Fruit fly (Drosophila melanogaster) whole organism, embryonic: ENCODE results near the gene RNF220.

Experiments
- ATbp ChIP-seq: fragments of 200-800 bp; sonication (Bioruptor generic); optimal IDR thresholded peaks from 2 replicates; lab custom pipeline; 2017; ENCODE audit warnings: missing biosample characterization, mild to moderate bottlenecking, missing genetic modification characterization, missing genetic modification reagents
- CG10147 ChIP-seq: fragments of 200-800 bp; sonication (Bioruptor generic); optimal IDR thresholded peaks from 2 replicates; lab custom pipeline; 2019; ENCODE audit warnings: missing biosample characterization, mild to moderate bottlenecking, missing genetic modification characterization, moderate library complexity
- CG10274 ChIP-seq: fragments of 200-800 bp; sonication (Bioruptor generic); optimal IDR thresholded peaks from 3 replicates; lab custom pipeline; 2017; ENCODE audit warnings: missing biosample characterization, mild to moderate bottlenecking, missing genetic modification characterization
- CG10654 ChIP-seq: fragments of 200-800 bp; sonication (Bioruptor generic); optimal IDR thresholded peaks from 2 replicates; lab custom pipeline; 2016; ENCODE audit warnings: missing biosample characterization, missing genetic modification characterization
- CG12155 ChIP-seq: fragments of 200-800 bp; sonication (Bioruptor generic); optimal IDR thresholded peaks from 3 replicates; lab custom pipeline; 2016; ENCODE audit warnings: missing biosample characterization, missing genetic modification characterization
- CG1529 ChIP-seq: fragments of 200-800 bp; sonication (Bioruptor generic); optimal IDR thresholded peaks from 3 replicates; lab custom pipeline; 2018; ENCODE audit warnings: missing biosample characterization, missing genetic modification characterization
- CG17186 ChIP-seq: fragments of 200-800 bp; sonication (Bioruptor generic); optimal IDR thresholded peaks from 3 replicates; lab custom pipeline; 2017; ENCODE audit warnings: missing biosample characterization, missing genetic modification reagents, missing genetic modification characterization
- CG17328 ChIP-seq: fragments of 200-800 bp; sonication (Bioruptor generic); IDR thresholded peaks from 2 replicates; pipeline ENCODE4 v1.3.6; 2022; ENCODE audit warnings: missing biosample characterization, missing genetic modification characterization
- CG17359 ChIP-seq: fragments of 200-800 bp; sonication (Bioruptor generic); optimal IDR thresholded peaks from 3 replicates; lab custom pipeline; 2018; ENCODE audit warnings: missing biosample characterization, mild to moderate bottlenecking, missing genetic modification characterization, moderate library complexity
- CG1792 ChIP-seq: fragments of 200-800 bp; sonication (Bioruptor generic); optimal IDR thresholded peaks from 2 replicates; lab custom pipeline; 2016; ENCODE audit warnings: missing biosample characterization, missing genetic modification characterization
- CG2712 ChIP-seq: fragments of 200-800 bp; optimal IDR thresholded peaks from 3 replicates; lab custom pipeline; 2019; ENCODE audit warnings: missing biosample characterization, mild to moderate bottlenecking, missing genetic modification characterization, moderate library complexity
- CG3407 ChIP-seq: fragments of 200-800 bp; sonication (Bioruptor generic); optimal IDR thresholded peaks from 2 replicates; lab custom pipeline; 2018; ENCODE audit warnings: missing biosample characterization, mild to moderate bottlenecking, missing genetic modification characterization
- CG34422 ChIP-seq: fragments of 200-800 bp; sonication (Bioruptor generic); IDR thresholded peaks from 3 replicates; pipeline ENCODE4 v1.3.6; 2022; ENCODE audit warnings: missing biosample characterization, missing genetic modification characterization
- CG4424 ChIP-seq: fragments of 200-800 bp; sonication (Bioruptor generic); optimal IDR thresholded peaks from 3 replicates; lab custom pipeline; 2016; ENCODE audit warnings: missing biosample characterization, missing genetic modification characterization
- CG5180 ChIP-seq: fragments of 200-800 bp; sonication (Bioruptor generic); optimal IDR thresholded peaks from 3 replicates; lab custom pipeline; 2017; ENCODE audit warnings: missing biosample characterization, missing genetic modification characterization, mild to moderate bottlenecking, moderate library complexity, missing genetic modification reagents
- CG6254 ChIP-seq: fragments of 200-800 bp; sonication (Bioruptor generic); optimal IDR thresholded peaks from 3 replicates; lab custom pipeline; 2017; ENCODE audit warnings: mild to moderate bottlenecking, missing biosample characterization, missing genetic modification reagents, missing genetic modification characterization
- CG6683 ChIP-seq: fragments of 200-800 bp; sonication (Bioruptor generic); optimal IDR thresholded peaks from 2 replicates; lab custom pipeline; 2017; ENCODE audit warnings: missing biosample characterization, mild to moderate bottlenecking, missing genetic modification characterization, missing genetic modification reagents
- CG6689 ChIP-seq: fragments of 200-800 bp; sonication (Bioruptor generic); IDR thresholded peaks from 2 replicates; pipeline ENCODE4 v1.3.6; 2022; ENCODE audit warnings: missing biosample characterization, missing genetic modification characterization
- CG7357 ChIP-seq: fragments of 200-800 bp; sonication (Bioruptor generic); IDR thresholded peaks from 3 replicates; pipeline ENCODE4 v1.3.6; 2022; ENCODE audit warnings: missing biosample characterization, missing genetic modification characterization
- CG9609 ChIP-seq: fragments of 200-800 bp; sonication (Bioruptor generic); optimal IDR thresholded peaks from 3 replicates; lab custom pipeline; 2016; ENCODE audit warnings: missing biosample characterization, missing genetic modification characterization
- CHES-1-like ChIP-seq: fragments of 200-800 bp; sonication (Bioruptor generic); optimal IDR thresholded peaks from 2 replicates; lab custom pipeline; 2016; ENCODE audit warnings: missing biosample characterization, missing genetic modification characterization
- Doc2 ChIP-seq: fragments of 200-800 bp; sonication (Bioruptor generic); IDR thresholded peaks from 2 replicates; pipeline ENCODE4 v1.3.6; 2022; ENCODE audit warnings: missing biosample characterization, missing genetic modification characterization
- Doc3 ChIP-seq: fragments of 200-800 bp; sonication (Bioruptor generic); IDR thresholded peaks from 3 replicates; pipeline ENCODE4 v1.3.6; 2022; ENCODE audit warnings: missing biosample characterization, missing genetic modification characterization; ENCODE audit not compliant: partially characterized antibody
- ERR ChIP-seq: fragments of 200-800 bp; sonication (Bioruptor generic); optimal IDR thresholded peaks from 2 replicates; lab custom pipeline; 2016; ENCODE audit warnings: missing biosample characterization, missing genetic modification characterization
- NC2β ChIP-seq: fragments of 200-800 bp; sonication (Bioruptor generic); optimal IDR thresholded peaks from 2 replicates; lab custom pipeline; 2016; ENCODE audit warnings: missing biosample characterization, missing genetic modification characterization
- NK7.1 ChIP-seq: fragments of 200-800 bp; sonication (Bioruptor generic); optimal IDR thresholded peaks from 3 replicates; lab custom pipeline; 2016; ENCODE audit warnings: missing biosample characterization, missing genetic modification characterization
- Opbp ChIP-seq: fragments of 200-800 bp; sonication (Bioruptor generic); IDR thresholded peaks from 3 replicates; pipeline ENCODE4 v1.3.6; 2022; ENCODE audit warnings: missing biosample characterization, missing genetic modification characterization; ENCODE audit not compliant: partially characterized antibody
- PHDP ChIP-seq: fragments of 200-800 bp; sonication (Bioruptor generic); optimal IDR thresholded peaks from 3 replicates; lab custom pipeline; 2018; ENCODE audit warnings: missing biosample characterization, mild to moderate bottlenecking, missing genetic modification characterization, moderate library complexity
- Rx ChIP-seq: fragments of 200-800 bp; sonication (Bioruptor generic); IDR thresholded peaks from 2 replicates; pipeline ENCODE4 v1.3.6; 2022; ENCODE audit warnings: missing biosample characterization, missing genetic modification characterization
- TFAM ChIP-seq: fragments of 200-800 bp; sonication (Bioruptor generic); optimal IDR thresholded peaks from 2 replicates; lab custom pipeline; 2017; ENCODE audit warnings: missing biosample characterization, missing genetic modification characterization, inconsistent platforms
- Vsx1 ChIP-seq: fragments of 200-800 bp; sonication (Bioruptor generic); optimal IDR thresholded peaks from 2 replicates; lab custom pipeline; 2017; ENCODE audit warnings: missing biosample characterization, mild to moderate bottlenecking, missing genetic modification characterization, missing genetic modification reagents
- bab2 ChIP-seq: fragments of 200-800 bp; sonication (Bioruptor generic); optimal IDR thresholded peaks from 2 replicates; lab custom pipeline; 2016; ENCODE audit warnings: missing biosample characterization, missing genetic modification characterization
- cad ChIP-seq: fragments of >200 bp; optimal IDR thresholded peaks from 2 replicates; lab custom pipeline; 2017; ENCODE audit warnings: missing biosample characterization, missing genetic modification characterization
- dati ChIP-seq: fragments of 200-800 bp; sonication (Bioruptor generic); IDR thresholded peaks from 2 replicates; pipeline ENCODE4 v1.3.6; 2022; ENCODE audit warnings: missing biosample characterization, missing genetic modification characterization
- en ChIP-seq: fragments of 200-800 bp; sonication (Bioruptor generic); optimal IDR thresholded peaks from 2 replicates; lab custom pipeline; 2016; ENCODE audit warnings: missing biosample characterization, missing genetic modification characterization
- fd3F ChIP-seq: fragments of 200-800 bp; sonication (Bioruptor generic); optimal IDR thresholded peaks from 2 replicates; lab custom pipeline; 2018; ENCODE audit warnings: missing biosample characterization, mild to moderate bottlenecking, missing genetic modification characterization, moderate library complexity
- gfzf ChIP-seq: fragments of 200-800 bp; sonication (Bioruptor generic); optimal IDR thresholded peaks from 2 replicates; lab custom pipeline; 2016; ENCODE audit warnings: missing biosample characterization, mild to moderate bottlenecking, missing genetic modification characterization, moderate library complexity
- gsb-n ChIP-seq: fragments of 200-800 bp; sonication (Bioruptor generic); optimal IDR thresholded peaks from 3 replicates; lab custom pipeline; 2018; ENCODE audit warnings: missing biosample characterization, mild to moderate bottlenecking, missing genetic modification characterization
- her ChIP-seq: fragments of 200-800 bp; sonication (Bioruptor generic); optimal IDR thresholded peaks from 2 replicates; lab custom pipeline; 2016; ENCODE audit warnings: missing biosample characterization, missing genetic modification characterization
- jumu ChIP-seq: fragments of 200-800 bp; sonication (Bioruptor generic); optimal IDR thresholded peaks from 3 replicates; lab custom pipeline; 2016; ENCODE audit warnings: missing biosample characterization, missing genetic modification characterization
- lbe ChIP-seq: fragments of 200-800 bp; sonication (Bioruptor generic); optimal IDR thresholded peaks from 2 replicates; lab custom pipeline; 2016; ENCODE audit warnings: missing biosample characterization, mild to moderate bottlenecking, missing genetic modification characterization
- nom ChIP-seq: fragments of 200-800 bp; sonication (Bioruptor generic); optimal IDR thresholded peaks from 2 replicates; lab custom pipeline; 2017; ENCODE audit warnings: missing biosample characterization, missing genetic modification characterization, mild to moderate bottlenecking, moderate library complexity, missing genetic modification reagents
- prd ChIP-seq, 3 experiments: fragments of >200 bp in 2 of 3; fragments of 200-800 bp in 1 of 3; sonication (Bioruptor generic) in 1 of 3; optimal IDR thresholded peaks in 2 of 3; IDR thresholded peaks in 1 of 3; 2 replicates in 2 of 3; 3 replicates in 1 of 3; pipeline versions ENCODE4 v1.3.6 to Lab custom; 2017 to 2022; ENCODE audit warnings: missing biosample characterization in 1 of 3, missing genetic modification characterization in 1 of 3
- pum ChIP-seq: fragments of 200-800 bp; sonication (Bioruptor generic); optimal IDR thresholded peaks from 2 replicates; lab custom pipeline; 2016; ENCODE audit warnings: missing biosample characterization, missing genetic modification characterization
- sisA ChIP-seq: fragments of 200-800 bp; sonication (Bioruptor generic); IDR thresholded peaks from 2 replicates; pipeline ENCODE4 v1.3.6; 2022; ENCODE audit warnings: missing biosample characterization, missing genetic modification characterization
- ttk ChIP-seq: fragments of 200-800 bp; sonication (Bioruptor generic); IDR thresholded peaks from 2 replicates; pipeline ENCODE4 v2.1.2; 2022; ENCODE audit warnings: missing biosample characterization, missing genetic modification characterization
- vvl ChIP-seq: fragments of 200-800 bp; sonication (Bioruptor generic); IDR thresholded peaks from 2 replicates; pipeline ENCODE4 v1.3.6; 2022; ENCODE audit warnings: missing biosample characterization, missing genetic modification characterization
- zf30C ChIP-seq: fragments of 200-800 bp; sonication (Bioruptor generic); optimal IDR thresholded peaks from 3 replicates; lab custom pipeline; 2018; ENCODE audit warnings: missing biosample characterization, mild to moderate bottlenecking, missing genetic modification characterization

RNF220 gene

DNA sequence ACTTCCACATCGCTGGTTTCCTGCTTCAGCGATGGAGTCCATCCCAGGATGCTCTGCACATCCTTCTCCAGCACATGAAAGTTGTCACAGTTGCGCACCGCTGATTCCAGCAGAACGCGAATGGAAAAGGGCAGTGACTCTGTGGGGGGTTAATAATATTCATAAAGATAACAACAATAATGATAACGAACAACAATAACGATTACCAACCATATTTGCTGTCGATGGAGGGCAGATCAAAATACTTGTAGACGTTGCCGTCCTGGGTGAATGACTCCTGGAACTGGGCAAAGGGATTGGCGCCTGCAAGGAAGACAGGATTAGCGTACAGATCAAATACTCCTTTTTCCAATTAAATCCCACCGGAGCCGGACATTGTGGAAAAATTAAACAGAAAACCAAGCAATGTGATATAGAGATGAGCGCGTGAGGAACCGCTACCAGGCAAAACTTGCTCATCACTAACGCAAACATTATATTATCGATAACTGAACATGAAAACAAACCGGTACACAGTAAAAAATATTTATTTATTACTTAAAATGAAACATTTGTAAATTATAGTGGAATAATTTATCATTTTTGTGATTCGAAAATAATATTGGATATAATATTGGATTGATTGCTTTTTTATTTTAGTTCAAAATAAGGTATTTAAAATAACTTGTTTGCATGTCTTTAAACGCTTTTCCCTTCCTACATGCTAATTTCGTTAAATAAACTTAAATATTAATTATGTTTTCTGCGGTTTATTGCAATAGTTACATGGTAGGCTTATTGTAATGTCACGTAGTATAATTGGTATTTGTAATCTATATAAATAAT lies 1.9 kb downstream of the RNF220 start, which contains the start of gene Irp-1A (continued):
- TF ChIP-seq CG5180: peak; percentile 33
- TF ChIP-seq NK7.1 (GFP tag; lab: Kevin White, UChicago): no peak
- peak; percentile 53 for TF ChIP-seq fd3F (GFP tag; lab: Kevin White, UChicago)
- peak; percentile 72; the same call in 1 of the 2 replicates for TF ChIP-seq CG17328 (GFP tag; lab: Robert Waterston, UW)
- TF ChIP-seq CG10274: no peak
- peak; percentile 83 for TF ChIP-seq CG10147 (GFP tag; lab: Kevin White, UChicago)
- no peak for TF ChIP-seq CG6254
- peak; percentile 85 for TF ChIP-seq CG2712
- peak; percentile 77 for TF ChIP-seq CG6689
- TF ChIP-seq PHDP (tag; lab: Kevin White, UChicago): peak; percentile 90
- TF ChIP-seq Rx (GFP tag; lab: Robert Waterston, UW): no peak
- TF ChIP-seq CG6683 (GFP tag; lab: Kevin White, UChicago): peak; percentile 66
- peak; percentile 69 for TF ChIP-seq CG12155 (GFP tag; lab: Kevin White, UChicago)
- no peak for TF ChIP-seq CG7357 (GFP tag; lab: Robert Waterston, UW)
- TF ChIP-seq NC2β (GFP tag; lab: Kevin White, UChicago): no peak
- TF ChIP-seq zf30C: peak; percentile 96
- TF ChIP-seq sisA (GFP tag; lab: Robert Waterston, UW): peak; percentile 24; the same call in 1 of the 2 replicates
- no peak for TF ChIP-seq Doc2 (GFP tag; lab: Robert Waterston, UW)
- TF ChIP-seq lbe (GFP tag; lab: Kevin White, UChicago): peak; percentile 56
- TF ChIP-seq TFAM: no peak
- TF ChIP-seq dati (GFP tag; lab: Robert Waterston, UW): no peak
- no peak for TF ChIP-seq prd (optimal IDR thresholded peaks at IDR 0.05; lab: Kevin White, UChicago)
- peak; percentile 71 for TF ChIP-seq prd (GFP tag; IDR thresholded peaks at IDR 0.05; lab: Robert Waterston, UW)
- TF ChIP-seq CHES-1-like (GFP tag; lab: Kevin White, UChicago): peak; percentile 58
- no peak for TF ChIP-seq CG17186 (GFP tag; lab: Kevin White, UChicago)
- peak; percentile 83 for TF ChIP-seq CG17359 (tag; lab: Kevin White, UChicago)
- peak; percentile 90 for TF ChIP-seq vvl (GFP tag; lab: Robert Waterston, UW)
- TF ChIP-seq cad (GFP tag; lab: Kevin White, UChicago): no peak
- TF ChIP-seq CG3407 (GFP tag; lab: Kevin White, UChicago): peak; percentile 44
- peak; percentile 7 for TF ChIP-seq pum (GFP tag; lab: Kevin White, UChicago)
- peak; percentile 18 for TF ChIP-seq CG1792 (GFP tag; lab: Kevin White, UChicago)
- TF ChIP-seq gfzf: peak; percentile 16
- TF ChIP-seq ATbp (GFP tag; lab: Kevin White, UChicago): peak; percentile 21
- TF ChIP-seq ttk: peak; percentile 74
- TF ChIP-seq nom: peak; percentile 35
- TF ChIP-seq jumu (GFP tag; lab: Kevin White, UChicago): no peak
- peak; percentile 23 for TF ChIP-seq CG9609 (GFP tag; lab: Kevin White, UChicago)
- TF ChIP-seq her: peak; percentile 34
- peak; percentile 85 for TF ChIP-seq Opbp (GFP tag; lab: Robert Waterston, UW)
- peak; percentile 9 for TF ChIP-seq CG1529 (GFP tag; lab: Kevin White, UChicago)
- TF ChIP-seq en: no peak
- peak; percentile 86 for TF ChIP-seq CG34422
- peak; percentile 3 for TF ChIP-seq bab2 (GFP tag; lab: Kevin White, UChicago)
- TF ChIP-seq Doc3 (GFP tag; lab: Robert Waterston, UW): peak; percentile 77
- TF ChIP-seq Vsx1 (GFP tag; lab: Kevin White, UChicago): peak; percentile 57
- peak; percentile 79 for TF ChIP-seq gsb-n (tag; lab: Kevin White, UChicago)
- peak; percentile 74 for TF ChIP-seq CG4424 (GFP tag; lab: Kevin White, UChicago)
- TF ChIP-seq CG10654 (GFP tag; lab: Kevin White, UChicago): peak; percentile 49
- TF ChIP-seq ERR (GFP tag; lab: Kevin White, UChicago): no peak
